Fruit fly (Drosophila melanogaster) whole organism, wandering third instar larva: ENCODE measurements around the gene flip.

Experiments used
- CrebA ChIP-seq: fragments of 200-800 bp; sonication (Bioruptor generic); optimal IDR thresholded peaks from 2 replicates; lab custom pipeline; 2016; ENCODE audit warnings: missing biosample characterization, mild to moderate bottlenecking, missing genetic modification characterization, borderline replicate concordance
- Mio ChIP-seq: sonication (Bioruptor generic); optimal IDR thresholded peaks from 2 replicates; lab custom pipeline; 2016; ENCODE audit warnings: missing biosample characterization, missing genetic modification characterization
- N ChIP-seq: fragments of >200 bp; optimal IDR thresholded peaks from 2 replicates; lab custom pipeline; 2018; ENCODE audit warnings: missing biosample characterization, missing external identifiers, missing genetic modification characterization
- br ChIP-seq: fragments of 200-800 bp; sonication (Bioruptor generic); optimal IDR thresholded peaks from 2 replicates; lab custom pipeline; 2016; ENCODE audit warnings: missing biosample characterization, missing genetic modification characterization
- jim ChIP-seq: fragments of 175-275, 200-325 bp; sonication (Bioruptor generic); optimal IDR thresholded peaks from 2 replicates; lab custom pipeline; 2016; ENCODE audit warnings: missing biosample characterization, mild to moderate bottlenecking, missing genetic modification characterization
- usp ChIP-seq: fragments of >200 bp; optimal IDR thresholded peaks from 2 replicates; lab custom pipeline; 2017; ENCODE audit warnings: missing biosample characterization, missing genetic modification characterization

dm6 chr3R:4292185-4292584 is 14.5 kb upstream of the flip start:
- TF ChIP-seq br (GFP tag; lab: Kevin White, UChicago), result no peak
- no peak for TF ChIP-seq Mio (GFP tag; lab: Kevin White, UChicago)
- TF ChIP-seq usp (GFP tag; lab: Kevin White, UChicago), result no peak
- no peak for TF ChIP-seq N (GFP tag; lab: Kevin White, UChicago)
- no peak for TF ChIP-seq CrebA (GFP tag; lab: Kevin White, UChicago)
- TF ChIP-seq jim (GFP tag; lab: Kevin White, UChicago), result no peak
